Fruit fly (Drosophila melanogaster): Measurements from ENCODE around the gene CG7963.

- TF ChIP-seq CG9948 (tag; optimal IDR thresholded peaks at IDR 0.05) = no peak
- TF ChIP-seq Pif1B (GFP tag; optimal IDR thresholded peaks at IDR 0.05) = no peak
- no peak for TF ChIP-seq CG12605 (GFP tag; IDR thresholded peaks at IDR 0.05)
- no peak for TF ChIP-seq CG17806 (tag; optimal IDR thresholded peaks at IDR 0.05)
- TF ChIP-seq CG4496 (GFP tag; IDR thresholded peaks at IDR 0.05) = no peak
- no peak for TF ChIP-seq CG14655 (GFP tag; optimal IDR thresholded peaks at IDR 0.05)
- no peak for TF ChIP-seq CG8301 (tag; optimal IDR thresholded peaks at IDR 0.05)
- TF ChIP-seq CG15710 (tag; optimal IDR thresholded peaks at IDR 0.05) = no peak
- TF ChIP-seq CG13204 (GFP tag; optimal IDR thresholded peaks at IDR 0.05) = no peak
Observed at dm6 chr3R:8368553-8368952, 5.9 kb downstream of the CG7963 start.
